Fruit fly (Drosophila melanogaster): ENCODE measurements around the gene Mesh1.
A peak's percentile ranks its signal among the peaks of the same experiment; 100 is the strongest.

Mesh1 gene

dm6 chr3R:29214262-29214661 is 11.9 kb upstream of the Mesh1 start:
- TF ChIP-seq CG7101 (tag; optimal IDR thresholded peaks at IDR 0.05) (peak; percentile 100), Mnt (GFP tag; optimal IDR thresholded peaks at IDR 0.05) (peak; percentile 99), pad (GFP tag; optimal IDR thresholded peaks at IDR 0.05) (peak; percentile 95), Clk (GFP tag; optimal IDR thresholded peaks at IDR 0.05) (peak; percentile 99), Hr96 (GFP tag; optimal IDR thresholded peaks at IDR 0.05) (peak; percentile 99), cnc (optimal IDR thresholded peaks at IDR 0.05) (no peak), CG12768 (GFP tag; optimal IDR thresholded peaks at IDR 0.05) (peak; percentile 100), toe (GFP tag; optimal IDR thresholded peaks at IDR 0.05) (peak; percentile 99), Crg-1 (GFP tag; optimal IDR thresholded peaks at IDR 0.05) (peak; percentile 99), CG7045 (GFP tag; optimal IDR thresholded peaks at IDR 0.05) (peak; percentile 100), CG14711 (tag; optimal IDR thresholded peaks at IDR 0.05) (peak; percentile 100), tj (GFP tag; optimal IDR thresholded peaks at IDR 0.05) (peak; percentile 99), bab1 (GFP tag; optimal IDR thresholded peaks at IDR 0.05) (peak; percentile 100), CG5204 (GFP tag; optimal IDR thresholded peaks at IDR 0.05) (peak; percentile 100), CG33017 (tag; optimal IDR thresholded peaks at IDR 0.05) (peak; percentile 99), ovo (GFP tag; optimal IDR thresholded peaks at IDR 0.05) (peak; percentile 99), kay (GFP tag; ENCODE audit: borderline replicate concordance) (peak; percentile 99), CG11617 (GFP tag; optimal IDR thresholded peaks at IDR 0.05) (peak; percentile 99), CG1620 (GFP tag; optimal IDR thresholded peaks at IDR 0.05) (peak; percentile 100), cic (GFP tag; optimal IDR thresholded peaks at IDR 0.05) (peak; percentile 97)

DNA sequence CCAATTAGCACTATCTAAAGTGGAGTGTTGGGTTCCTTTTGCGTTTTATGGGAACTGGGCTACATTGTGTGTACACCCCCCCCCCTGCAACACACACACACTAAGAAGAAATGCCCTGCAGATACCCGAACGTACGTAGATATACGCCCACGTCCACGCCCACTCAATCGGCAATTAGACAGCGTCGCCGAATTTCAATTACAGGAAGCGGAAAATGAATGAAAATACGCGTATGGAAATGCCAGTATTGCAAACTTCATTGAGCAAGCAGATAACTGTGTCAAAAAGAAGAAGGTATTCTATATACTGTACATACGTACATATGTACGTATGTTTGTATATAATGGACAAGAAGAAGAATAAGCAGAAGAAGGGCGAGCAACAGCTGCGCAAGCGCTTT is 11.1 kb upstream of the Mesh1 start:
- TF ChIP-seq toe (GFP tag; optimal IDR thresholded peaks at IDR 0.05) (no peak), CG1620 (GFP tag; optimal IDR thresholded peaks at IDR 0.05) (no peak), ovo (GFP tag; optimal IDR thresholded peaks at IDR 0.05) (no peak), kay (GFP tag; ENCODE audit: borderline replicate concordance) (peak; percentile 65)

dm6 chr3R:29212534-29212933 is 10.2 kb upstream of the Mesh1 start:
- TF ChIP-seq CG14711 (tag; optimal IDR thresholded peaks at IDR 0.05) (no peak), CG12768 (GFP tag; optimal IDR thresholded peaks at IDR 0.05) (no peak)

DNA sequence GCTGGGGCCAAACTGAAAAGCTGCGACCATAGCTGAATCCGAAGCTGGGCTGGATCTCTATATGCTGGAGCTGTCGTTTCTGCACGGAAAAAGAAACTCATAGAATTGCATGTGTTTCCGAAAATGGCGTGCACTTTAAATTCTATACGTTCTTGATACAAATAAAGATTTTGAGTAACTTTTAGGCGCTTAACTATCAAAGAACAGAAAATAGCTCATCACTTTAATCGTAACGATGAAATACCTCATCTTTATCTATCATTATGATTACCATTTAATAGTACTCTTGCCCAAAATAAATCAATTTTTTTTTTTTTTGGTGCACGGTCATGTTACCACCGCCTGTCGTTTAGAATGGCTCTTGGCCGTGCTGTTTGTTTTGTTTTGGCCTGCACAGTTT is 9.4 kb upstream of the Mesh1 start:
- no peak for TF ChIP-seq CG11617 (GFP tag; optimal IDR thresholded peaks at IDR 0.05)
- no peak for TF ChIP-seq kay (GFP tag; ENCODE audit: borderline replicate concordance)
- TF ChIP-seq CG7101 (tag; optimal IDR thresholded peaks at IDR 0.05), result no peak
- TF ChIP-seq Crg-1 (GFP tag; optimal IDR thresholded peaks at IDR 0.05), result no peak
- no peak for TF ChIP-seq CG5204 (GFP tag; optimal IDR thresholded peaks at IDR 0.05)
- no peak for TF ChIP-seq ovo (GFP tag; optimal IDR thresholded peaks at IDR 0.05)
- no peak for TF ChIP-seq tj (GFP tag; optimal IDR thresholded peaks at IDR 0.05)
- no peak for TF ChIP-seq cic (GFP tag; optimal IDR thresholded peaks at IDR 0.05)

- TF ChIP-seq CG5204 (GFP tag; optimal IDR thresholded peaks at IDR 0.05) (no peak), CG33017 (tag; optimal IDR thresholded peaks at IDR 0.05) (no peak), Hr96 (GFP tag; optimal IDR thresholded peaks at IDR 0.05) (no peak), CG14711 (tag; optimal IDR thresholded peaks at IDR 0.05) (no peak), CG7101 (tag; optimal IDR thresholded peaks at IDR 0.05) (no peak), Crg-1 (GFP tag; optimal IDR thresholded peaks at IDR 0.05) (no peak), Mnt (GFP tag; optimal IDR thresholded peaks at IDR 0.05) (no peak), cic (GFP tag; optimal IDR thresholded peaks at IDR 0.05) (no peak), toe (GFP tag; optimal IDR thresholded peaks at IDR 0.05) (no peak), bab1 (GFP tag; optimal IDR thresholded peaks at IDR 0.05) (no peak)
These were observed 8.4 kb upstream of the Mesh1 start for dm6 chr3R:29210542-29211393.

DNA sequence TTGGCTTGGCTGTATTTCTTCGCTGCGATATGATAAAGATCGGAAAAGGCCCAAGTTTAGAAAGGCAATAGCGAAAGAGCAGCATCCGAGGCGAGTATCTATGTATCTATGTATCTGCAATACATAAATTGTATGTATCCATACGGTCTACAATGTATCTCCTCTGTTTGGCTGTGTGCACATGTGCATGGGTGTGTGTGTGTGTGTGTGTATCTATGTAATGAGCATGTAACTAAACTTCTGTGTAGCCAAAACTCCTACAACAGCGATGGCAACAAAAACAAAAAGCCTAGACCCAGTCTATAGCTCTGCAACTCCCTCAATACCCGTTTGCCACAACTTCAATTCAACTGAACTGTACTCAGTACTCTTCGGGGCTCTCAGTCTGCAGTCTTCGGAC is 7.8 kb upstream of the Mesh1 start:
- TF ChIP-seq tj (GFP tag; optimal IDR thresholded peaks at IDR 0.05) (no peak), CG7045 (GFP tag; optimal IDR thresholded peaks at IDR 0.05) (no peak), cnc (optimal IDR thresholded peaks at IDR 0.05) (no peak), cic (GFP tag; optimal IDR thresholded peaks at IDR 0.05) (no peak), kay (GFP tag; ENCODE audit: borderline replicate concordance) (no peak), Clk (GFP tag; optimal IDR thresholded peaks at IDR 0.05) (no peak), Crg-1 (GFP tag; optimal IDR thresholded peaks at IDR 0.05) (no peak), toe (GFP tag; optimal IDR thresholded peaks at IDR 0.05) (no peak), pad (GFP tag; optimal IDR thresholded peaks at IDR 0.05) (no peak), ovo (GFP tag; optimal IDR thresholded peaks at IDR 0.05) (no peak), CG11617 (GFP tag; optimal IDR thresholded peaks at IDR 0.05) (no peak), Hr96 (GFP tag; optimal IDR thresholded peaks at IDR 0.05) (no peak), CG5204 (GFP tag; optimal IDR thresholded peaks at IDR 0.05) (no peak), CG12768 (GFP tag; optimal IDR thresholded peaks at IDR 0.05) (no peak), CG1620 (GFP tag; optimal IDR thresholded peaks at IDR 0.05) (no peak), CG7101 (tag; optimal IDR thresholded peaks at IDR 0.05) (no peak), CG33017 (tag; optimal IDR thresholded peaks at IDR 0.05) (no peak), CG14711 (tag; optimal IDR thresholded peaks at IDR 0.05) (no peak), bab1 (GFP tag; optimal IDR thresholded peaks at IDR 0.05) (no peak), Mnt (GFP tag; optimal IDR thresholded peaks at IDR 0.05) (no peak)

- TF ChIP-seq bab1 (GFP tag; optimal IDR thresholded peaks at IDR 0.05), result peak; percentile 46
- no peak for TF ChIP-seq cic (GFP tag; optimal IDR thresholded peaks at IDR 0.05)
- no peak for TF ChIP-seq cnc (optimal IDR thresholded peaks at IDR 0.05)
These were observed 5.7 kb upstream of the Mesh1 start for dm6 chr3R:29207996-29208395.
